Worm (Caenorhabditis elegans) whole organism, L3 larva: ENCODE results near the gene R160.13.

Experiments used
- daf-12 ChIP-seq: fragments of 150-350 bp; optimal IDR thresholded peaks from 2 replicates; lab custom pipeline; 2014; ENCODE audit warnings: missing biosample characterization, missing genetic modification reagents, missing genetic modification characterization
- mdl-1 ChIP-seq: fragments of 150-350 bp; optimal IDR thresholded peaks from 2 replicates; lab custom pipeline; 2014; ENCODE audit warnings: missing biosample characterization, missing genetic modification characterization
- nhr-77 ChIP-seq: fragments of 150-350 bp; optimal IDR thresholded peaks from 2 replicates; lab custom pipeline; 2014; ENCODE audit warnings: missing biosample characterization, missing genetic modification characterization
- snpc-4 ChIP-seq: fragments of 150-350 bp; optimal IDR thresholded peaks from 2 replicates; lab custom pipeline; 2014; ENCODE audit warnings: missing biosample characterization, missing genetic modification characterization

- TF ChIP-seq mdl-1 (tag; lab: Kevin White, UChicago) = no peak
- no peak for TF ChIP-seq nhr-77
- TF ChIP-seq daf-12 = no peak
- TF ChIP-seq snpc-4 (tag; lab: Kevin White, UChicago) = no peak
These were observed 5.5 kb upstream of the R160.13 start, which contains the start of gene R160.2 for ce11 chrX:4376801-4377200.
